Worm (Caenorhabditis elegans): ENCODE measurements around the gene srp-1.

srp-1 gene

DNA sequence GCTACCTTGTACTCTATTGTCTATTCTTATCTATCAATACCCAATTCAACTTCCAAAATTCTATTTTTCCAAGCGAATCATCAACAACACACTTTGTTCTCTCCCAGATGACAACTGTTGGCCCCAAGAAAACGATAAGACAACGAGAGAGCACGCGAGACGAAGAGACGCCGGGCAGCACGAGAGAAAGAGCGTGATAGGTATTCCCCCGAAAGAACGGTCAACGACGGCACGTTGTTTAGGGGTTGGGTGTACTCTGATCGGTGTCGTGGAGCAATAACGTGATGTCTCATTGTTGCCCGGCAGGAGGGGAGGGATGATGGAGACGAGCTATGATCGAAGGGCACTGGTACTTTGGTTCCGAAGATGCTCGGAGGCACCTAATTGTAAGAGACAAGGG, 21.8 kb upstream of the srp-1 start:
- TF ChIP-seq unc-39 (tag; optimal IDR thresholded peaks at IDR 0.05) = no peak
- no peak for TF ChIP-seq lin-13 (tag; optimal IDR thresholded peaks at IDR 0.05)
- no peak for TF ChIP-seq mab-5 (tag; optimal IDR thresholded peaks at IDR 0.05)
- TF ChIP-seq nhr-28 (tag; optimal IDR thresholded peaks at IDR 0.05) = no peak
- TF ChIP-seq nhr-76 (tag; optimal IDR thresholded peaks at IDR 0.05) = no peak
- TF ChIP-seq unc-62 (GFP tag; optimal IDR thresholded peaks at IDR 0.05) = peak; percentile 87
- TF ChIP-seq nhr-2 (tag; optimal IDR thresholded peaks at IDR 0.05) = peak; percentile 89
- TF ChIP-seq unc-120 (tag; optimal IDR thresholded peaks at IDR 0.05; ENCODE audit: poor library complexity, severe bottlenecking) = peak; percentile 91
- no peak for TF ChIP-seq ceh-43 (GFP tag; optimal IDR thresholded peaks at IDR 0.05)
- no peak for TF ChIP-seq zip-8 (tag; optimal IDR thresholded peaks at IDR 0.05)
- no peak for TF ChIP-seq ceh-39 (tag; optimal IDR thresholded peaks at IDR 0.05)
- no peak for TF ChIP-seq flh-1 (GFP tag; optimal IDR thresholded peaks at IDR 0.05)
- TF ChIP-seq elt-3 (tag; optimal IDR thresholded peaks at IDR 0.05) = no peak
- no peak for TF ChIP-seq cnd-1 (tag; optimal IDR thresholded peaks at IDR 0.05)
- TF ChIP-seq pha-4 (tag; optimal IDR thresholded peaks at IDR 0.05) = no peak
- TF ChIP-seq hlh-1 (tag; optimal IDR thresholded peaks at IDR 0.05) = peak; percentile 98
- no peak for TF ChIP-seq tbx-8 (GFP tag; optimal IDR thresholded peaks at IDR 0.05)
- TF ChIP-seq drap-1 (GFP tag; optimal IDR thresholded peaks at IDR 0.05) = peak; percentile 11
- no peak for TF ChIP-seq lsy-2 (tag; optimal IDR thresholded peaks at IDR 0.05)
- no peak for TF ChIP-seq elt-1 (tag; optimal IDR thresholded peaks at IDR 0.05; ENCODE audit: borderline replicate concordance, insufficient read depth)
- TF ChIP-seq ceh-83 (GFP tag; optimal IDR thresholded peaks at IDR 0.05) = no peak
- peak; percentile 41 for TF ChIP-seq M03D4.4 (tag; optimal IDR thresholded peaks at IDR 0.05)
- no peak for TF ChIP-seq nhr-237 (tag; optimal IDR thresholded peaks at IDR 0.05)
- no peak for TF ChIP-seq ces-1 (GFP tag; optimal IDR thresholded peaks at IDR 0.05)
- no peak for TF ChIP-seq mls-2 (tag; optimal IDR thresholded peaks at IDR 0.05)

DNA sequence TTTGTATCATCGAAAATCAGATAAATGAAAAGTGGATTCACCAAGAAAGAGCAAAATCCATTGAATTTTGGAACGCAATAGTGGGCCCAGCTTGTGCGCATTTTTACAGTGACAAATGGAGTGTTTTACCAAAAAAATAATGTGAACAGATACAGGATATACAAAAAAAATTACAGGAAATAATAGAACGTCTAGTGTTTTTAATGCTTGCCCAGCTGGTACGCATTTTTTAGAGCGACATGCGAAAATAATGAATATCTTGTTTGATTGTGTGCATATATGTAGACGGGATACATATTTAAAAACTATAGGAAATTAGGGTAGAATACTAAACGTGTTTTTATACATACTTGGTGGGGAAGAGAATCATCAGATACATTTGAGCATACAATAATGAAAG, 16.9 kb upstream of the srp-1 start, which contains the start of gene srj-25:
Gene srj-25, minus strand, starts transcription at position 101 of the 400 bp plus-strand sequence.
- no peak for TF ChIP-seq hlh-1 (tag; optimal IDR thresholded peaks at IDR 0.05)
- no peak for TF ChIP-seq snpc-4 (tag; optimal IDR thresholded peaks at IDR 0.05)
- TF ChIP-seq pha-4 (tag; optimal IDR thresholded peaks at IDR 0.05) = no peak
- TF ChIP-seq ces-1 (GFP tag; optimal IDR thresholded peaks at IDR 0.05) = no peak
- no peak for TF ChIP-seq drap-1 (GFP tag; optimal IDR thresholded peaks at IDR 0.05)
- no peak for TF ChIP-seq mab-5 (tag; optimal IDR thresholded peaks at IDR 0.05)
- TF ChIP-seq unc-62 (GFP tag; optimal IDR thresholded peaks at IDR 0.05) = no peak
- TF ChIP-seq lin-13 (tag; optimal IDR thresholded peaks at IDR 0.05) = no peak

DNA sequence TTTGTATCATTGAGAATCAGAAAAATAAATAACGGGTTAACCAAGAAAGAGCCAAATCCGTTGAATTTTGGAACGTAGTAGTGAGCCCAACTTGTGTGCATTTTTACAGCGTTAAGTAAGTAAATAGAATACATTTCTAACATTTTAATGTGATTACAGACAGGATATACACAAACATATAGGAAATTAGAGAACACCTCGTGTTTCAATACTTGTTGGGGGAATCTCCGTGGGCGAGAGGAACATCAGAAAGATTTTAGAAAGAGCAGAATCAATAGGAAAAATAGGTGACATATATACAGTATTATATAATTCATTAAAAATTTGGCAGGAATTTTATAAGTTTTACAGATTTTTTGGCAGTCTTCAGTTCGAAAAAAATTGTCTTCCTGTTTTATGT, 14.3 kb upstream of the srp-1 start, which contains the start of gene srj-24:
Gene srj-24, minus strand, starts transcription at position 101 of the 400 bp plus-strand sequence.
- no peak for TF ChIP-seq ztf-11 (tag; optimal IDR thresholded peaks at IDR 0.05)
- no peak for TF ChIP-seq ces-1 (GFP tag; optimal IDR thresholded peaks at IDR 0.05)
- no peak for TF ChIP-seq snpc-4 (tag; optimal IDR thresholded peaks at IDR 0.05)

DNA sequence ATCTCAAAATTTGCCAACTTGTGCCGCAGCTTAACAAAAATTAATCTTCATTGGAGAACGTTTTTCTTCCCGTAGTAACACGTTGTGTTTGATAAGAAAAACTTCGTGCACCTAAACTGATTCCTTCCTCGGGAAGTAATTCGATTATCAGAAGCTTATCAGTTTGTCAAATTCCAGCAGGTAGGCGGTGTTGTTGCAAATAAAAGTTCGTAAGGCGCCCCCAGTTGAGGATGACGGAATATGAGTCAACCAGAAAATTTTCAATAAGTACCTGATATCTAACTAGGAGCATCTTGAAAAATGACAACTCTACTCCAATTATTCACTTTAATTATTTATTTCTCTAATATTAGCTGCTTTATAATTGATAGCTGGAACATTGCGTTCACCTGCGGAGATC, 11.3 kb upstream of the srp-1 start, which contains the start of gene C05E4.7:
Gene C05E4.7, plus strand, starts transcription at position 301 of the 400 bp plus-strand sequence.
- no peak for TF ChIP-seq nhr-12 (tag; optimal IDR thresholded peaks at IDR 0.05)
- no peak for TF ChIP-seq zip-8 (tag; optimal IDR thresholded peaks at IDR 0.05)
- TF ChIP-seq elt-3 (tag; optimal IDR thresholded peaks at IDR 0.05) = no peak
- TF ChIP-seq ham-2 (GFP tag; optimal IDR thresholded peaks at IDR 0.05) = no peak
- no peak for TF ChIP-seq nhr-28 (tag; optimal IDR thresholded peaks at IDR 0.05)
- no peak for TF ChIP-seq ces-1 (GFP tag; optimal IDR thresholded peaks at IDR 0.05)
- TF ChIP-seq sptf-1 (tag; optimal IDR thresholded peaks at IDR 0.05) = no peak
- TF ChIP-seq sem-2 (GFP tag; optimal IDR thresholded peaks at IDR 0.05) = no peak
- no peak for TF ChIP-seq ceh-39 (tag; optimal IDR thresholded peaks at IDR 0.05)

DNA sequence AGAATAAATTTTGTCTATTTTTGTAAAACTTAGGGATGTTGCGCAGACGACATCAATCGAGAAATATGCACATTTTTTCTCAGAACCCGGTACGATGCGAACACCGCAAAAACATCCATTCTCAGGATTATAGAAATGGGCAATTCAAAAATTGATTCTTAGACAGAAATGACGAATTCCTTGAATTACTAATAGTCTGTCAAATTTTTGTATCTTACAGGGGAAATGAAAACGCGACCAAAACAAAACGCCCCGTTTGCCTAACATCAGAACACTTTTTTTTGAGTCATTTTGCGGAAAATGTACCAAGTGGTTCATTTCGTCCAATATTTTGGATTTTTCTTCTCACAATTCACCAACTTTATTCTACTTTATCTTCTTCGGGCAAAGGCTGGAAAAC, 9.7 kb upstream of the srp-1 start, which contains the start of gene str-134:
Gene str-134, plus strand, starts transcription at position 301 of the 400 bp plus-strand sequence.
- TF ChIP-seq bed-3 (GFP tag; optimal IDR thresholded peaks at IDR 0.05) = no peak
- TF ChIP-seq nhr-76 (tag; optimal IDR thresholded peaks at IDR 0.05) = no peak
- TF ChIP-seq mep-1 (tag; optimal IDR thresholded peaks at IDR 0.05) = no peak
- TF ChIP-seq nhr-2 (tag; optimal IDR thresholded peaks at IDR 0.05) = no peak
- TF ChIP-seq flh-1 (GFP tag; optimal IDR thresholded peaks at IDR 0.05) = no peak
- no peak for TF ChIP-seq lsy-2 (tag; optimal IDR thresholded peaks at IDR 0.05)
- TF ChIP-seq sem-2 (GFP tag; optimal IDR thresholded peaks at IDR 0.05) = no peak
- TF ChIP-seq blmp-1 (tag; optimal IDR thresholded peaks at IDR 0.05) = no peak
- no peak for TF ChIP-seq lin-32 (GFP tag; optimal IDR thresholded peaks at IDR 0.05)
- TF ChIP-seq ceh-83 (GFP tag; optimal IDR thresholded peaks at IDR 0.05) = no peak
- no peak for TF ChIP-seq unc-62 (GFP tag; optimal IDR thresholded peaks at IDR 0.05)
- no peak for TF ChIP-seq ceh-43 (GFP tag; optimal IDR thresholded peaks at IDR 0.05)
- no peak for TF ChIP-seq pha-4 (tag; optimal IDR thresholded peaks at IDR 0.05)
- TF ChIP-seq ham-2 (GFP tag; optimal IDR thresholded peaks at IDR 0.05) = no peak
- TF ChIP-seq zip-8 (tag; optimal IDR thresholded peaks at IDR 0.05) = no peak
- no peak for TF ChIP-seq elt-3 (tag; optimal IDR thresholded peaks at IDR 0.05)
- TF ChIP-seq ces-1 (GFP tag; optimal IDR thresholded peaks at IDR 0.05) = no peak

Measured in whole organism, mixed stage, embryonic.